Worm (Caenorhabditis elegans): Measurements from ENCODE around the gene F35G2.5.

- no peak for TF ChIP-seq ztf-11 (tag; optimal IDR thresholded peaks at IDR 0.05)
- TF ChIP-seq lin-32 (GFP tag; optimal IDR thresholded peaks at IDR 0.05), result no peak
- no peak for TF ChIP-seq lin-13 (tag; optimal IDR thresholded peaks at IDR 0.05)
- TF ChIP-seq lsy-2 (tag; optimal IDR thresholded peaks at IDR 0.05), result no peak
These were observed 21.7 kb upstream of the F35G2.5 start for ce11 chrIV:12197679-12198078.

Measured in whole organism, mixed stage, embryonic.